Fruit fly (Drosophila melanogaster): ENCODE results near the gene CG14340.

The CG14340 gene

DNA sequence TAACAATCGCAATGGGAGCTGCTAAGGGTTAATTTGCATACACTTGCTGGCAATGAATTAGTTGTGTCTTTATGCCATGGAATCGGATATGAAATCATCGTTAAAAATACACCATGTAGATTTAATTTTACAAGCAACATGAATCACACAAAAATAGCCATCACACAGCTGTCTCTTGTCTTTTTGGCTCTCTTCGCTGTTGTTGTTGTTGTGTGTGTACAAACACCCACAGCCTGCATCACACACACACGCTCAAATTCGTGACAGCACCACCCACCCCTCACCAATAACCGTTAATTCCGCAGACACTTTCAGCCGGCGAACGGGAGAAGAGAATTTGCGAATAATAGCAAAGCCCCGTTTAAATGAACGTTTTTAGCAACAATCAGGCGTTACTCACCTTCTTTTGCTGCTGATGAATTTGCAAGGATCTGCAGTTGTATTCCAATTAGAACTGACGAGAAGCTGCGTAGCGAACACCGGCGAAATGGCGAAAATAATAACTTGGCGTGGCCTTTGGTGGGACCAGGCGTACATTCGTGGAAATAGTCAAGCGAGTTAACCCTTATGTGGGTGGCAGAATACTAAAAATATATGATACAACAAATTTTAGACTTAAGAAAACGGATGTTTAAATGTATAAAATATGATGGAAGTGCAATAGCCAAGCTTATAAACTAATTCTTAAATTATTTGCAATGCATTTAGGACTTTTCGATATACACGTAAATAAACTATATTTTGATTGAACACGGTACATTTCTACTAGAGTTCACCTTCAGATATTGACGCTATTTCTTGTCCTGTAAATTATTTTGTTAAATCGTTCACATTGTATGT, 45.2 kb downstream of the CG14340 start, which contains the start of gene capt (continued):
- TF ChIP-seq topi (GFP tag; optimal IDR thresholded peaks at IDR 0.05) (peak; percentile 27), Sox14 (GFP tag; optimal IDR thresholded peaks at IDR 0.05) (peak; percentile 33), Met (GFP tag; optimal IDR thresholded peaks at IDR 0.05) (peak; percentile 59), CG34406 (GFP tag; optimal IDR thresholded peaks at IDR 0.05) (peak; percentile 27), CG11902 (GFP tag; optimal IDR thresholded peaks at IDR 0.05) (peak; percentile 7), CG31627 (GFP tag; optimal IDR thresholded peaks at IDR 0.05) (peak; percentile 65), vri (GFP tag; optimal IDR thresholded peaks at IDR 0.05) (peak; percentile 18), ss (GFP tag; optimal IDR thresholded peaks at IDR 0.05) (peak; percentile 33 to 50), eg (GFP tag; IDR thresholded peaks at IDR 0.05) (peak; percentile 55; the same call in 1 of the 3 replicates), cyc (GFP tag; optimal IDR thresholded peaks at IDR 0.05) (peak; percentile 54), Eip78C (GFP tag) (peak; percentile 66), Blimp-1 (GFP tag; optimal IDR thresholded peaks at IDR 0.05) (no peak)

DNA sequence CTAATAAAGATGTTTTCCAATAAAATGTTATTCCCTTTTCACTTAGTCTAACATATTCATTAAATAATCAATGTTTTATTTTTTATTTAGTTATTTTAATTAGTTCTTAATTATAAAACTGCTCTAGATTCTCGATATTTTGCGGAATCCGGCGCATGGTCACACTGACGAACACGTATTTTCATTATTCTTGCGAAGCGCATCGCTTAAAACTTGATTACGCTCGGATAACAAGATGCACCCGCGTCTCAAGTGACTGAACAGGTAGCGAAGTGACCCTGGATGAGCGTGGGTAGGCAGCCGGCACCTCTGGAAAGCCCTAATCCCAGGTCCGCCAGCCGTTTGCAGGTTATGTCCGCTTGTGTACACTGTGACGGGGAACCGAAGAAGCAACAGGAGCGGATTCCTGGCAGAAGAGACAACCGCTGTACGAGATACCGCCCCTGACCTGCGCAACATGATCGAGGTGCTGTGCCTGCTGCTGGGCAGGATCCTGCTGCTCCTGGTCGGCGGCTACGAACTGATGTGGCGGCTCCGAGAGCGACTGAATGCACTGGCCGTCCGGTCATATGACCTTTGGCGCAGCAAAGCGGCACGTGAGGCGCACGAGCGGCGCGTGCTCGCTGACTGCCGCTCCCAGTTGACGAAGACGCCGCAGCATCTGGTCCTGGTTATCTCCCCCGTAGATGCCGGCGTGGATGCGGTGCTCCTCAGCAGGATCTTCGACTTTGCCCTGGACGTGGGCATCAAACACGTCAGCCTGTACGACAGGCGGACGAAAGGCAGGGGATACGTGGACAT, 46.0 kb downstream of the CG14340 start, which contains the start of gene Tango14:
TSS of gene Tango14 (plus strand) at position 143 of the 801 bp plus-strand sequence.
- TF ChIP-seq svp (GFP tag) (peak; percentile 35), CG3032 (tag; optimal IDR thresholded peaks at IDR 0.05) (no peak), eg (GFP tag; IDR thresholded peaks at IDR 0.05) (peak; percentile 35; the same call in 1 of the 3 replicates)
